Fruit fly (Drosophila melanogaster) whole organism, prepupa: ENCODE results near the gene atms.

Experiments
- Blimp-1 ChIP-seq: fragments of 200-800 bp; sonication (Bioruptor generic); optimal IDR thresholded peaks from 3 replicates; lab custom pipeline; 2017; ENCODE audit warnings: missing biosample characterization, missing genetic modification characterization, mild to moderate bottlenecking, moderate library complexity, missing genetic modification reagents
- CG10631 ChIP-seq: fragments of 200-800 bp; sonication (Bioruptor generic); optimal IDR thresholded peaks from 2 replicates; lab custom pipeline; 2016; ENCODE audit warnings: missing biosample characterization, missing genetic modification characterization
- CG10669 ChIP-seq: fragments of 200-800 bp; sonication (Bioruptor generic); optimal IDR thresholded peaks from 3 replicates; lab custom pipeline; 2018; ENCODE audit warnings: missing biosample characterization, mild to moderate bottlenecking, missing genetic modification characterization, moderate library complexity
- CG11294 ChIP-seq: fragments of 200-800 bp; sonication (Bioruptor generic); IDR thresholded peaks from 2 replicates; pipeline ENCODE4 v1.3.6; 2022; ENCODE audit warnings: missing biosample characterization, missing genetic modification characterization
- CG11762 ChIP-seq: fragments of 200-800 bp; sonication (Bioruptor generic); optimal IDR thresholded peaks from 3 replicates; lab custom pipeline; 2016; ENCODE audit warnings: missing biosample characterization, missing genetic modification characterization; ENCODE audit not compliant: insufficient read depth
- CG15336 ChIP-seq: fragments of 200-800 bp; sonication (Bioruptor generic); IDR thresholded peaks from 2 replicates; pipeline ENCODE4 v1.3.6; 2022; ENCODE audit warnings: missing biosample characterization, missing genetic modification characterization
- CG1621 ChIP-seq: fragments of 200-800 bp; sonication (Bioruptor generic); optimal IDR thresholded peaks from 3 replicates; lab custom pipeline; 2018; ENCODE audit warnings: missing biosample characterization, mild to moderate bottlenecking, missing genetic modification characterization
- CG16779 ChIP-seq: fragments of 200-800 bp; sonication (Bioruptor generic); optimal IDR thresholded peaks from 3 replicates; lab custom pipeline; 2017; ENCODE audit warnings: missing biosample characterization, mild to moderate bottlenecking, missing genetic modification characterization
- CG31627 ChIP-seq: fragments of 200-800 bp; sonication (Bioruptor generic); optimal IDR thresholded peaks from 3 replicates; lab custom pipeline; 2016; ENCODE audit warnings: missing biosample characterization, missing genetic modification characterization
- CG32006 ChIP-seq: fragments of 200-800 bp; sonication (Bioruptor generic); optimal IDR thresholded peaks from 3 replicates; lab custom pipeline; 2017; ENCODE audit warnings: missing biosample characterization, mild to moderate bottlenecking, missing genetic modification characterization
- CG34406 ChIP-seq: fragments of 200-800 bp; sonication (Bioruptor generic); optimal IDR thresholded peaks from 3 replicates; lab custom pipeline; 2016; ENCODE audit warnings: missing biosample characterization, missing genetic modification characterization
- CG3919 ChIP-seq: fragments of 200-800 bp; sonication (Bioruptor generic); optimal IDR thresholded peaks from 3 replicates; lab custom pipeline; 2016; ENCODE audit warnings: missing biosample characterization, missing genetic modification characterization
- CG4318 ChIP-seq: fragments of 200-800 bp; sonication (Bioruptor generic); optimal IDR thresholded peaks from 3 replicates; lab custom pipeline; 2017; ENCODE audit warnings: missing biosample characterization, mild to moderate bottlenecking, missing genetic modification characterization
- CG6163 ChIP-seq: fragments of 200-800 bp; sonication (Bioruptor generic); IDR thresholded peaks from 3 replicates; pipeline ENCODE4 v1.3.6; 2022; ENCODE audit warnings: missing biosample characterization, missing genetic modification characterization
- CG6792 ChIP-seq: fragments of 200-800 bp; sonication (Bioruptor generic); optimal IDR thresholded peaks from 3 replicates; lab custom pipeline; 2016; ENCODE audit warnings: missing biosample characterization, missing genetic modification characterization
- CG6808 ChIP-seq: fragments of 200-800 bp; sonication (Bioruptor generic); optimal IDR thresholded peaks from 3 replicates; lab custom pipeline; 2017; ENCODE audit warnings: missing biosample characterization, missing genetic modification characterization, mild to moderate bottlenecking, moderate library complexity, missing genetic modification reagents
- CG6854 ChIP-seq: fragments of 200-800 bp; sonication (Bioruptor generic); optimal IDR thresholded peaks from 2 replicates; lab custom pipeline; 2017; ENCODE audit warnings: missing biosample characterization, mild to moderate bottlenecking, missing genetic modification characterization
- CG7368 ChIP-seq: fragments of 200-800 bp; sonication (Bioruptor generic); optimal IDR thresholded peaks from 3 replicates; lab custom pipeline; 2016; ENCODE audit warnings: missing biosample characterization, missing genetic modification characterization
- CG8119 ChIP-seq: fragments of 200-800 bp; sonication (Bioruptor generic); IDR thresholded peaks from 3 replicates; pipeline ENCODE4 v1.3.6; 2022; ENCODE audit warnings: missing biosample characterization, missing genetic modification characterization
- CG8319 ChIP-seq: fragments of 200-800 bp; sonication (Bioruptor generic); optimal IDR thresholded peaks from 3 replicates; lab custom pipeline; 2016; ENCODE audit warnings: missing biosample characterization, missing genetic modification characterization
- CG8632 ChIP-seq: fragments of 200-800 bp; sonication (Bioruptor generic); optimal IDR thresholded peaks from 3 replicates; lab custom pipeline; 2016; ENCODE audit warnings: missing biosample characterization, missing genetic modification characterization
- CG9139 ChIP-seq: fragments of 200-800 bp; sonication (Bioruptor generic); optimal IDR thresholded peaks from 3 replicates; lab custom pipeline; 2017; ENCODE audit warnings: missing biosample characterization, mild to moderate bottlenecking, missing genetic modification characterization
- Eip93F ChIP-seq: fragments of 200-800 bp; sonication (Bioruptor generic); optimal IDR thresholded peaks from 2 replicates; lab custom pipeline; 2016; ENCODE audit warnings: missing biosample characterization, mild to moderate bottlenecking, missing genetic modification characterization
- Ets96B ChIP-seq: fragments of 200-800 bp; optimal IDR thresholded peaks from 2 replicates; lab custom pipeline; 2019; ENCODE audit warnings: missing biosample characterization, mild to moderate bottlenecking, missing genetic modification characterization, moderate library complexity
- Gug ChIP-seq: fragments of 200-800 bp; sonication (Bioruptor generic); IDR thresholded peaks from 2 replicates; pipeline ENCODE4 v1.3.6; 2022; ENCODE audit warnings: missing biosample characterization, missing genetic modification characterization
- Hr38 ChIP-seq: sonication (Bioruptor generic); optimal IDR thresholded peaks from 2 replicates; lab custom pipeline; 2016; ENCODE audit warnings: missing biosample characterization, missing genetic modification characterization
- Hr39 ChIP-seq: fragments of 200-800 bp; sonication (Bioruptor generic); optimal IDR thresholded peaks from 2 replicates; lab custom pipeline; 2016; ENCODE audit warnings: missing biosample characterization, missing genetic modification characterization
- Hr4 ChIP-seq: fragments of 200-800 bp; sonication (Bioruptor generic); optimal IDR thresholded peaks from 3 replicates; lab custom pipeline; 2016; ENCODE audit warnings: missing biosample characterization, missing genetic modification characterization
- Lpt ChIP-seq: fragments of 200-800 bp; sonication (Bioruptor generic); optimal IDR thresholded peaks from 3 replicates; lab custom pipeline; 2016; ENCODE audit warnings: missing biosample characterization, missing genetic modification characterization
- Met ChIP-seq: fragments of 200-800 bp; sonication (Bioruptor generic); optimal IDR thresholded peaks from 3 replicates; lab custom pipeline; 2016; ENCODE audit warnings: missing biosample characterization, missing genetic modification characterization
- OdsH ChIP-seq: fragments of 200-800 bp; sonication (Bioruptor generic); optimal IDR thresholded peaks from 3 replicates; lab custom pipeline; 2016; ENCODE audit warnings: missing biosample characterization, missing genetic modification characterization
- Smox ChIP-seq: fragments of 200-800 bp; sonication (Bioruptor generic); optimal IDR thresholded peaks from 3 replicates; lab custom pipeline; 2016; ENCODE audit warnings: missing biosample characterization, missing genetic modification characterization
- Sox102F ChIP-seq: fragments of 200-800 bp; sonication (Bioruptor generic); optimal IDR thresholded peaks from 2 replicates; lab custom pipeline; 2016; ENCODE audit warnings: missing biosample characterization, mild to moderate bottlenecking, missing genetic modification characterization
- Sox14 ChIP-seq: fragments of 200-800 bp; sonication (Bioruptor generic); optimal IDR thresholded peaks from 3 replicates; lab custom pipeline; 2016; ENCODE audit warnings: missing biosample characterization, missing genetic modification characterization
- acj6 ChIP-seq: fragments of 200-800 bp; sonication (Bioruptor generic); optimal IDR thresholded peaks from 3 replicates; lab custom pipeline; 2016; ENCODE audit warnings: missing biosample characterization, missing genetic modification characterization
- cyc ChIP-seq: fragments of 200-800 bp; sonication (Bioruptor generic); optimal IDR thresholded peaks from 3 replicates; lab custom pipeline; 2016; ENCODE audit warnings: missing biosample characterization, missing genetic modification characterization
- dsx ChIP-seq: fragments of 200-800 bp; optimal IDR thresholded peaks from 3 replicates; lab custom pipeline; 2019; ENCODE audit warnings: missing biosample characterization, mild to moderate bottlenecking, missing genetic modification characterization, moderate library complexity; ENCODE audit not compliant: poor library complexity, severe bottlenecking
- eg ChIP-seq: fragments of 200-800 bp; sonication (Bioruptor generic); IDR thresholded peaks from 3 replicates; pipeline ENCODE4 v1.3.6; 2022; ENCODE audit warnings: missing biosample characterization, missing genetic modification characterization
- esn ChIP-seq: fragments of 200-800 bp; sonication (Bioruptor generic); optimal IDR thresholded peaks from 2 replicates; lab custom pipeline; 2016; ENCODE audit warnings: missing biosample characterization, mild to moderate bottlenecking, missing genetic modification characterization, moderate library complexity
- fd59A ChIP-seq: fragments of 200-800 bp; sonication (Bioruptor generic); optimal IDR thresholded peaks from 2 replicates; lab custom pipeline; 2017; ENCODE audit warnings: missing biosample characterization, mild to moderate bottlenecking, missing genetic modification characterization, missing genetic modification reagents
- fd85E ChIP-seq: fragments of 200-800 bp; sonication (Bioruptor generic); optimal IDR thresholded peaks from 3 replicates; lab custom pipeline; 2016; ENCODE audit warnings: missing biosample characterization, missing genetic modification characterization
- fkh ChIP-seq: fragments of 200-800 bp; sonication (Bioruptor generic); optimal IDR thresholded peaks from 3 replicates; lab custom pipeline; 2017; ENCODE audit warnings: missing biosample characterization, mild to moderate bottlenecking, missing genetic modification characterization, moderate library complexity
- net ChIP-seq: fragments of 200-800 bp; sonication (Bioruptor generic); optimal IDR thresholded peaks from 3 replicates; lab custom pipeline; 2016; ENCODE audit warnings: missing biosample characterization, missing genetic modification characterization
- pdm3 ChIP-seq: fragments of 200-800 bp; sonication (Bioruptor generic); optimal IDR thresholded peaks from 3 replicates; lab custom pipeline; 2016; ENCODE audit warnings: missing biosample characterization, missing genetic modification characterization
- salr ChIP-seq, 2 experiments: fragments of 200-800 bp; sonication (Bioruptor generic); optimal IDR thresholded peaks; 3 replicates each; lab custom pipeline; 2016 to 2018; ENCODE audit warnings: missing biosample characterization in 2 of 2, missing genetic modification characterization in 2 of 2, mild to moderate bottlenecking in 1 of 2
- spab ChIP-seq: fragments of 200-800 bp; sonication (Bioruptor generic); optimal IDR thresholded peaks from 2 replicates; lab custom pipeline; 2017; ENCODE audit warnings: missing biosample characterization, mild to moderate bottlenecking, missing genetic modification characterization, missing genetic modification reagents
- ss ChIP-seq, 2 experiments: fragments of 200-800 bp; sonication (Bioruptor generic); optimal IDR thresholded peaks; 2 replicates in 1 of 2; 3 replicates in 1 of 2; lab custom pipeline; 2017 to 2018; ENCODE audit warnings: mild to moderate bottlenecking in 2 of 2, missing biosample characterization in 2 of 2, missing genetic modification characterization in 2 of 2, moderate library complexity in 1 of 2
- svp ChIP-seq: fragments of 200-800 bp; sonication (Bioruptor generic); peaks from one replicate; lab custom pipeline; 2016; ENCODE audit warnings: missing biosample characterization, missing genetic modification characterization
- topi ChIP-seq: fragments of 200-800 bp; sonication (Bioruptor generic); optimal IDR thresholded peaks from 3 replicates; lab custom pipeline; 2016; ENCODE audit warnings: missing biosample characterization, missing genetic modification characterization
- vri ChIP-seq: fragments of 200-800 bp; sonication (Bioruptor generic); optimal IDR thresholded peaks from 3 replicates; lab custom pipeline; 2016; ENCODE audit warnings: missing biosample characterization, mild to moderate bottlenecking, missing genetic modification characterization

atms gene

DNA sequence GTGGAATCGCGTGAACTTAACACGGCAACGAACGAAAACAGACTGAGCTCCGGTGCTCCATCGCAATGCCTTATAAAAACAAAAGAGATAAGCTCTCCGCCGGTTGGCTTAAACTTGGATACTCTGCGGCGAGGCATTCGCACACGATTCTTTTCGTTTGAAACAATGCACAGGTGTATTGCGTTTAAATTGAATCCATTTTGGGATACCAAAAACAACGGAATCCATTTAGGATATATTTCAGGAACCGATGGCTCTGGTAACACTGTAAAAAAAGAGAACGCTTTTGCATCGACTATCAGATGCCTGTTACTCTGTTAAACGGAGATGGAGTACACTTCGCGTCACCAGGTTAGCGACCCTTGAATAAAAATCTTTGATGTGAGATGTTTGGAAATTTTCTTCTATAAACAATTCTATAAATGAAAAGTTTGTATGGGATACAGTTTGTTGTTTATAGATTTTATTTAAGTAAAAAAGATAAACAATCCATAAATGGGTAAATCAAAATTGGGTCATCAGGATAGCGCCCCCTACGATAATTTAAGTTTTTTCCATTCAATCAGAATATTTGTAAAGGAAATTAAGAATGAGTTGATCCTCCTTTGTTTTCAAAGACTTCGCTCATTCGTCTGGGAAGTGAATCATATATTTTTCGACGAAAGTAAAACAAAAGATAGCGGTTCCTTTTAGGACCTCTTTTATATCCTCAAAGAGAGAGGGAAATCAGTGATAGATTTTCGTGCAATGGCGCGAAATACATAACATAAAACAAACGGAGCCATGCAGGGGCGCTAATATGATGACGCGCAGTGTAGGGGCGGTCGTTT is 17.8 kb upstream of the atms start, which contains the start of gene Nep2:
TSS of gene Nep2 (minus strand) at position 51 of the 830 bp plus-strand sequence.
- TF ChIP-seq CG16779 (tag; lab: Kevin White, UChicago), result no peak
- TF ChIP-seq CG8119 (GFP tag; lab: Robert Waterston, UW), result peak; percentile 34; the same call in 1 of the 3 replicates
- peak; percentile 74 for TF ChIP-seq Hr4
- peak; percentile 64 for TF ChIP-seq acj6 (GFP tag; lab: Kevin White, UChicago)
- TF ChIP-seq CG1621 (tag; lab: Kevin White, UChicago), result peak; percentile 48
- TF ChIP-seq topi (GFP tag; lab: Kevin White, UChicago), result peak; percentile 62
- TF ChIP-seq CG6808 (GFP tag; lab: Kevin White, UChicago), result peak; percentile 75
- TF ChIP-seq fkh (GFP tag; lab: Kevin White, UChicago), result no peak
- TF ChIP-seq CG4318 (GFP tag; lab: Kevin White, UChicago), result peak; percentile 58
- TF ChIP-seq CG6163 (GFP tag; lab: Robert Waterston, UW), result peak; percentile 19; the same call in 1 of the 3 replicates
- peak; percentile 32 for TF ChIP-seq cyc (GFP tag; lab: Kevin White, UChicago)
- no peak for TF ChIP-seq Blimp-1 (GFP tag; lab: Kevin White, UChicago)
- TF ChIP-seq fd59A (GFP tag; lab: Kevin White, UChicago), result peak; percentile 59
- no peak for TF ChIP-seq Hr38
- peak; percentile 71 for TF ChIP-seq Sox14
- TF ChIP-seq CG9139, result no peak
- TF ChIP-seq net (GFP tag; lab: Kevin White, UChicago), result peak; percentile 58
- peak; percentile 15 for TF ChIP-seq Ets96B (tag; lab: Kevin White, UChicago)
- peak; percentile 16 for TF ChIP-seq CG11762 (GFP tag; lab: Kevin White, UChicago)
- TF ChIP-seq ss (GFP tag; optimal IDR thresholded peaks at IDR 0.05; lab: Kevin White, UChicago), result peak; percentile 50 to 51
- TF ChIP-seq spab (GFP tag; lab: Kevin White, UChicago), result peak; percentile 54
- TF ChIP-seq CG8319, result peak; percentile 31
- no peak; the same call in 1 of the 2 replicates for TF ChIP-seq CG15336 (GFP tag; lab: Robert Waterston, UW)
- peak; percentile 64 for TF ChIP-seq CG3919 (GFP tag; lab: Kevin White, UChicago)
- TF ChIP-seq esn (GFP tag; lab: Kevin White, UChicago), result peak; percentile 65
- peak; percentile 47 for TF ChIP-seq CG10669 (GFP tag; lab: Kevin White, UChicago)
- TF ChIP-seq CG6854, result no peak
- no peak for TF ChIP-seq fd85E (GFP tag; lab: Kevin White, UChicago)
- TF ChIP-seq CG7368 (GFP tag; lab: Kevin White, UChicago), result peak; percentile 11
- peak in 1 of 2 experiments; percentile 76 for TF ChIP-seq salr (GFP tag; optimal IDR thresholded peaks at IDR 0.05; lab: Kevin White, UChicago)
- peak; percentile 43 for TF ChIP-seq OdsH (GFP tag; lab: Kevin White, UChicago)
- TF ChIP-seq Sox102F (GFP tag; lab: Kevin White, UChicago), result peak; percentile 38
- peak; percentile 69 for TF ChIP-seq pdm3 (GFP tag; lab: Kevin White, UChicago)
- TF ChIP-seq Gug (GFP tag; lab: Robert Waterston, UW), result no peak
- TF ChIP-seq CG8632 (GFP tag; lab: Kevin White, UChicago), result peak; percentile 7
- peak; percentile 21 for TF ChIP-seq Hr39 (GFP tag; lab: Kevin White, UChicago)
- TF ChIP-seq CG34406 (GFP tag; lab: Kevin White, UChicago), result peak; percentile 53
- peak; percentile 63 for TF ChIP-seq Met (GFP tag; lab: Kevin White, UChicago)
- TF ChIP-seq Lpt (GFP tag; lab: Kevin White, UChicago), result no peak
- TF ChIP-seq CG11294 (GFP tag; lab: Robert Waterston, UW), result no peak
- peak; percentile 78 for TF ChIP-seq svp (GFP tag; lab: Kevin White, UChicago)
- peak; percentile 64 for TF ChIP-seq Smox (GFP tag; lab: Kevin White, UChicago)
- TF ChIP-seq Eip93F (GFP tag; lab: Kevin White, UChicago), result no peak
- TF ChIP-seq dsx (GFP tag; lab: Kevin White, UChicago), result no peak
- no peak for TF ChIP-seq vri (GFP tag; lab: Kevin White, UChicago)
- peak; percentile 43 for TF ChIP-seq CG6792 (GFP tag; lab: Kevin White, UChicago)
- peak; percentile 86 for TF ChIP-seq CG32006 (GFP tag; lab: Kevin White, UChicago)
- TF ChIP-seq CG31627 (GFP tag; lab: Kevin White, UChicago), result peak; percentile 32
- peak; percentile 59 for TF ChIP-seq CG10631 (GFP tag; lab: Kevin White, UChicago)
- TF ChIP-seq eg (GFP tag; lab: Robert Waterston, UW), result no peak
